Fruit fly (Drosophila melanogaster) whole organism: ENCODE results near the gene Vha100-5.

Experiments used
- CG8478 ChIP-seq: fragments of >200 bp; optimal IDR thresholded peaks from 2 replicates; lab custom pipeline; 2018; ENCODE audit warnings: inconsistent platforms
- Dll ChIP-seq: fragments of >200 bp; optimal IDR thresholded peaks from 2 replicates; lab custom pipeline; 2017
- pan ChIP-seq: fragments of >200 bp; optimal IDR thresholded peaks from 2 replicates; lab custom pipeline; 2017

DNA sequence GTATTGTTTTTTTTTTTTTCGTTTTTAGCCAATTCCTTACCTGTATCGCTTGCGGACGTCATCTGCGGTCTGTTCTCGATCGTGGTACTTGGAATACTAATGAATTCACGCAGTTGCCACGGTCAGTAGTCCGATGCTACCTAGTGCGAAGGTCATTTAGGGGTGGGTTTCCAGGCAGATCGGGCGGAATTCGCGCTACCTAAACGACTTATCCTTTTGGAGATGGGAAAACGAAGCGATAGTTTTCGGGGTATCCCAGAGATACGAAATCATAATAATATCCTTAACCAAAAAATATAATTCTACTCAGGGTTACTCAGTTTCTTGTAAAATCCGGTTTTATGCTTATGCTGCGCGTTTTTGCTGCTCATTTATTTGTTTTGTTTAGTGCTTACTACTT, 55.2 kb downstream of the Vha100-5 start, which contains the start of gene CG14937:
- TF ChIP-seq CG8478 (lab: Kevin White, UChicago) (no peak), pan (lab: Kevin White, UChicago) (no peak), Dll (lab: Kevin White, UChicago) (no peak)
